Fruit fly (Drosophila melanogaster) whole organism, embryonic: ENCODE measurements around the gene Rab8.

Experiments used
- Adf1 ChIP-seq: fragments of 200-800 bp; sonication (Bioruptor generic); IDR thresholded peaks from 2 replicates; pipeline ENCODE4 v1.3.6; 2022; ENCODE audit warnings: missing biosample characterization, missing genetic modification characterization
- B-H2 ChIP-seq: fragments of 200-800 bp; sonication (Bioruptor generic); optimal IDR thresholded peaks from 2 replicates; lab custom pipeline; 2018; ENCODE audit warnings: missing biosample characterization, mild to moderate bottlenecking, missing genetic modification characterization
- CG10147 ChIP-seq: fragments of 200-800 bp; sonication (Bioruptor generic); optimal IDR thresholded peaks from 2 replicates; lab custom pipeline; 2019; ENCODE audit warnings: missing biosample characterization, mild to moderate bottlenecking, missing genetic modification characterization, moderate library complexity
- CG10366 ChIP-seq: fragments of 200-800 bp; sonication (Bioruptor generic); IDR thresholded peaks from 2 replicates; pipeline ENCODE4 v1.3.6; 2022; ENCODE audit warnings: missing biosample characterization, missing genetic modification characterization
- CG11695 ChIP-seq: fragments of 200-800 bp; sonication (Bioruptor generic); IDR thresholded peaks from 3 replicates; pipeline ENCODE4 v1.3.6; 2022; ENCODE audit warnings: missing biosample characterization, missing genetic modification characterization
- CG11696 ChIP-seq: fragments of 200-800 bp; sonication (Bioruptor generic); IDR thresholded peaks from 2 replicates; pipeline ENCODE4 v1.3.6; 2022; ENCODE audit warnings: missing biosample characterization, missing genetic modification characterization
- CG12744 ChIP-seq: fragments of 200-800 bp; sonication (Bioruptor generic); optimal IDR thresholded peaks from 2 replicates; lab custom pipeline; 2016; ENCODE audit warnings: missing biosample characterization, missing genetic modification characterization
- CG15269 ChIP-seq: fragments of 200-800 bp; sonication (Bioruptor generic); optimal IDR thresholded peaks from 2 replicates; lab custom pipeline; 2018; ENCODE audit warnings: missing biosample characterization, mild to moderate bottlenecking, missing genetic modification characterization, moderate library complexity
- CG15479 ChIP-seq: fragments of 200-800 bp; sonication (Bioruptor generic); optimal IDR thresholded peaks from 3 replicates; lab custom pipeline; 2019; ENCODE audit warnings: missing biosample characterization, mild to moderate bottlenecking, missing genetic modification characterization, moderate library complexity
- CG15514 ChIP-seq: fragments of 200-800 bp; sonication (Bioruptor generic); optimal IDR thresholded peaks from 3 replicates; lab custom pipeline; 2017; ENCODE audit warnings: missing biosample characterization, missing genetic modification characterization, mild to moderate bottlenecking, moderate library complexity, missing genetic modification reagents
- CG16815 ChIP-seq: fragments of 200-800 bp; sonication (Bioruptor generic); optimal IDR thresholded peaks from 3 replicates; lab custom pipeline; 2017; ENCODE audit warnings: missing biosample characterization, mild to moderate bottlenecking, missing genetic modification characterization
- CG1832 ChIP-seq: fragments of 200-800 bp; sonication (Bioruptor generic); optimal IDR thresholded peaks from 2 replicates; lab custom pipeline; 2017; ENCODE audit warnings: missing biosample characterization, mild to moderate bottlenecking, missing genetic modification characterization, inconsistent platforms
- CG2120 ChIP-seq: fragments of 200-800 bp; sonication (Bioruptor generic); optimal IDR thresholded peaks from 3 replicates; lab custom pipeline; 2016; ENCODE audit warnings: missing biosample characterization, missing genetic modification characterization
- CG3163 ChIP-seq: fragments of 200-800 bp; sonication (Bioruptor generic); optimal IDR thresholded peaks from 3 replicates; lab custom pipeline; 2016; ENCODE audit warnings: missing biosample characterization, missing genetic modification characterization
- CG34224 ChIP-seq: fragments of 200-800 bp; sonication (Bioruptor generic); IDR thresholded peaks from 3 replicates; pipeline ENCODE4 v1.3.6; 2022; ENCODE audit warnings: missing biosample characterization, missing genetic modification characterization; ENCODE audit not compliant: partially characterized antibody
- CG3838 ChIP-seq: fragments of 200-800 bp; sonication (Bioruptor generic); optimal IDR thresholded peaks from 3 replicates; lab custom pipeline; 2016; ENCODE audit warnings: missing biosample characterization, missing genetic modification characterization
- CG3995 ChIP-seq: fragments of 200-800 bp; sonication (Bioruptor generic); optimal IDR thresholded peaks from 3 replicates; lab custom pipeline; 2016; ENCODE audit warnings: missing biosample characterization, missing genetic modification characterization
- CG5953 ChIP-seq: fragments of 200-800 bp; sonication (Bioruptor generic); IDR thresholded peaks from 2 replicates; pipeline ENCODE4 v1.3.6; 2022; ENCODE audit warnings: missing biosample characterization, missing genetic modification characterization
- CG6689 ChIP-seq: fragments of 200-800 bp; sonication (Bioruptor generic); IDR thresholded peaks from 2 replicates; pipeline ENCODE4 v1.3.6; 2022; ENCODE audit warnings: missing biosample characterization, missing genetic modification characterization
- CG6854 ChIP-seq: fragments of 200-800 bp; sonication (Bioruptor generic); optimal IDR thresholded peaks from 3 replicates; lab custom pipeline; 2017; ENCODE audit warnings: missing biosample characterization, mild to moderate bottlenecking, missing genetic modification characterization
- CG9609 ChIP-seq: fragments of 200-800 bp; sonication (Bioruptor generic); optimal IDR thresholded peaks from 3 replicates; lab custom pipeline; 2016; ENCODE audit warnings: missing biosample characterization, missing genetic modification characterization
- Dbx ChIP-seq: fragments of 200-800 bp; sonication (Bioruptor generic); IDR thresholded peaks from 3 replicates; pipeline ENCODE4 v1.3.6; 2022; ENCODE audit warnings: missing biosample characterization, missing genetic modification characterization
- Doc2 ChIP-seq: fragments of 200-800 bp; sonication (Bioruptor generic); IDR thresholded peaks from 2 replicates; pipeline ENCODE4 v1.3.6; 2022; ENCODE audit warnings: missing biosample characterization, missing genetic modification characterization
- Ets65A ChIP-seq: fragments of 200-800 bp; sonication (Bioruptor generic); peaks from one replicate; lab custom pipeline; 2016; ENCODE audit warnings: missing biosample characterization, missing genetic modification characterization
- Gug ChIP-seq: fragments of 200-800 bp; sonication (Bioruptor generic); IDR thresholded peaks from 4 replicates; pipeline ENCODE4 v1.3.6; 2022; ENCODE audit warnings: missing biosample characterization, missing genetic modification characterization
- HLH54F ChIP-seq: fragments of 200-800 bp; sonication (Bioruptor generic); optimal IDR thresholded peaks from 3 replicates; lab custom pipeline; 2016; ENCODE audit warnings: missing biosample characterization, missing genetic modification characterization
- Hr3 ChIP-seq: fragments of 200-800 bp; sonication (Bioruptor generic); optimal IDR thresholded peaks from 3 replicates; lab custom pipeline; 2016; ENCODE audit warnings: missing biosample characterization, missing genetic modification characterization
- Hsf ChIP-seq: fragments of 200-800 bp; sonication (Bioruptor generic); optimal IDR thresholded peaks from 3 replicates; lab custom pipeline; 2016; ENCODE audit warnings: missing biosample characterization, missing genetic modification characterization
- Lpt ChIP-seq: fragments of >200 bp; optimal IDR thresholded peaks from 2 replicates; lab custom pipeline; 2018; ENCODE audit warnings: missing biosample characterization, missing genetic modification characterization
- Med ChIP-seq: fragments of 200-800 bp; sonication (Bioruptor generic); peaks from one replicate; lab custom pipeline; 2016; ENCODE audit warnings: missing biosample characterization, missing genetic modification characterization, mild to moderate bottlenecking, inconsistent platforms, moderate library complexity
- NFAT ChIP-seq: fragments of 200-800 bp; sonication (Bioruptor generic); IDR thresholded peaks from 2 replicates; pipeline ENCODE4 v1.3.6; 2022; ENCODE audit warnings: missing biosample characterization, missing genetic modification characterization
- Sin3A ChIP-seq: fragments of >200 bp; optimal IDR thresholded peaks from 2 replicates; lab custom pipeline; 2018
- Trl ChIP-seq, 3 experiments: fragments of >200 bp in 2 of 3; fragments of 200-800 bp in 1 of 3; sonication (Bioruptor generic) in 1 of 3; optimal IDR thresholded peaks; 2 replicates in 1 of 3; 3 replicates in 2 of 3; lab custom pipeline; 2016 to 2017; ENCODE audit warnings: missing biosample characterization in 1 of 3, missing genetic modification characterization in 1 of 3
- Xbp1 ChIP-seq: fragments of 200-800 bp; sonication (Bioruptor generic); optimal IDR thresholded peaks from 3 replicates; lab custom pipeline; 2016; ENCODE audit warnings: missing biosample characterization, mild to moderate bottlenecking, missing genetic modification characterization
- ac ChIP-seq: fragments of 200-800 bp; sonication (Bioruptor generic); optimal IDR thresholded peaks from 3 replicates; lab custom pipeline; 2017; ENCODE audit warnings: missing biosample characterization, mild to moderate bottlenecking, missing genetic modification characterization
- az2 ChIP-seq: fragments of 200-800 bp; sonication (Bioruptor generic); optimal IDR thresholded peaks from 3 replicates; lab custom pipeline; 2016; ENCODE audit warnings: missing biosample characterization, missing genetic modification characterization
- crc ChIP-seq: fragments of 200-800 bp; sonication (Bioruptor generic); optimal IDR thresholded peaks from 2 replicates; lab custom pipeline; 2016; ENCODE audit warnings: missing biosample characterization, missing genetic modification characterization
- danr ChIP-seq: fragments of 200-800 bp; sonication (Bioruptor generic); IDR thresholded peaks from 2 replicates; pipeline ENCODE4 v1.3.6; 2022; ENCODE audit warnings: missing biosample characterization, missing genetic modification characterization
- dmrt99B ChIP-seq: fragments of 200-800 bp; sonication (Bioruptor generic); optimal IDR thresholded peaks from 2 replicates; lab custom pipeline; 2018; ENCODE audit warnings: missing biosample characterization, mild to moderate bottlenecking, missing genetic modification characterization, moderate library complexity
- ewg ChIP-seq: fragments of 200-800 bp; sonication (Bioruptor generic); optimal IDR thresholded peaks from 3 replicates; lab custom pipeline; 2017; ENCODE audit warnings: mild to moderate bottlenecking, missing biosample characterization, missing genetic modification reagents, missing genetic modification characterization
- lilli ChIP-seq: fragments of 200-800 bp; sonication (Bioruptor generic); optimal IDR thresholded peaks from 3 replicates; lab custom pipeline; 2016; ENCODE audit warnings: missing biosample characterization, missing genetic modification characterization
- nom ChIP-seq: fragments of 200-800 bp; sonication (Bioruptor generic); optimal IDR thresholded peaks from 2 replicates; lab custom pipeline; 2017; ENCODE audit warnings: missing biosample characterization, missing genetic modification characterization, mild to moderate bottlenecking, moderate library complexity, missing genetic modification reagents
- org-1 ChIP-seq: fragments of 200-800 bp; sonication (Bioruptor generic); optimal IDR thresholded peaks from 2 replicates; lab custom pipeline; 2017; ENCODE audit warnings: missing biosample characterization, missing genetic modification characterization
- otp ChIP-seq: fragments of 200-800 bp; sonication (Bioruptor generic); IDR thresholded peaks from 3 replicates; pipeline ENCODE4, ENCODE4 v1.3.6; 2022; ENCODE audit warnings: missing biosample characterization, missing genetic modification characterization
- p53 ChIP-seq: fragments of 200-800 bp; sonication (Bioruptor generic); optimal IDR thresholded peaks from 2 replicates; lab custom pipeline; 2016; ENCODE audit warnings: missing biosample characterization, missing genetic modification characterization
- pho ChIP-seq: fragments of 200-800 bp; sonication (Bioruptor generic); optimal IDR thresholded peaks from 2 replicates; lab custom pipeline; 2016; ENCODE audit warnings: missing biosample characterization, missing genetic modification characterization
- pum ChIP-seq: fragments of 200-800 bp; sonication (Bioruptor generic); optimal IDR thresholded peaks from 2 replicates; lab custom pipeline; 2016; ENCODE audit warnings: missing biosample characterization, missing genetic modification characterization
- rib ChIP-seq: fragments of 200-800 bp; sonication (Bioruptor generic); IDR thresholded peaks from 2 replicates; pipeline ENCODE4 v1.3.6; 2022; ENCODE audit warnings: missing biosample characterization, missing genetic modification characterization
- sens ChIP-seq: fragments of 200-800 bp; sonication (Bioruptor generic); peaks from one replicate; lab custom pipeline; 2016; ENCODE audit warnings: missing biosample characterization, missing genetic modification characterization
- sqz ChIP-seq: fragments of 200-800 bp; sonication (Bioruptor generic); optimal IDR thresholded peaks from 3 replicates; lab custom pipeline; 2018; ENCODE audit warnings: missing biosample characterization, mild to moderate bottlenecking, missing genetic modification characterization
- tio ChIP-seq: fragments of 200-800 bp; sonication (Bioruptor generic); optimal IDR thresholded peaks from 2 replicates; lab custom pipeline; 2017; ENCODE audit warnings: missing biosample characterization, missing genetic modification characterization, inconsistent platforms
- ttk ChIP-seq: fragments of 200-800 bp; sonication (Bioruptor generic); IDR thresholded peaks from 2 replicates; pipeline ENCODE4 v2.1.2; 2022; ENCODE audit warnings: missing biosample characterization, missing genetic modification characterization
- zfh2 ChIP-seq: fragments of 200-800 bp; sonication (Bioruptor generic); optimal IDR thresholded peaks from 2 replicates; lab custom pipeline; 2016; ENCODE audit warnings: missing biosample characterization, missing genetic modification characterization

Gene Rab8

dm6 chr3L:19905427-19905826 is 34.5 kb upstream of the Rab8 start (continued):
- TF ChIP-seq pum (GFP tag; lab: Kevin White, UChicago) (no peak), Trl (optimal IDR thresholded peaks at IDR 0.05; lab: Kevin White, UChicago) (no peak), Trl (GFP tag; optimal IDR thresholded peaks at IDR 0.05; lab: Kevin White, UChicago) (peak; percentile 4), Lpt (GFP tag; lab: Kevin White, UChicago) (no peak), danr (no peak), CG10366 (GFP tag; lab: Robert Waterston, UW) (peak; percentile 34; the same call in 1 of the 2 replicates), sens (GFP tag; lab: Kevin White, UChicago) (peak; percentile 72), ac (GFP tag; lab: Kevin White, UChicago) (no peak), Adf1 (GFP tag; lab: Robert Waterston, UW) (no peak), rib (GFP tag; lab: Robert Waterston, UW) (no peak), CG1832 (GFP tag; lab: Kevin White, UChicago) (no peak), CG6689 (peak; percentile 24; the same call in 1 of the 2 replicates), CG34224 (no peak), CG3838 (GFP tag; lab: Kevin White, UChicago) (no peak), tio (GFP tag; lab: Kevin White, UChicago) (peak; percentile 39), zfh2 (GFP tag; lab: Kevin White, UChicago) (peak; percentile 31), Hsf (GFP tag; lab: Kevin White, UChicago) (peak; percentile 40), lilli (GFP tag; lab: Kevin White, UChicago) (peak; percentile 44), CG15479 (GFP tag; lab: Kevin White, UChicago) (no peak), pho (peak; percentile 35), CG15514 (GFP tag; lab: Kevin White, UChicago) (no peak), CG9609 (peak; percentile 1), CG3995 (GFP tag; lab: Kevin White, UChicago) (no peak), CG12744 (GFP tag; lab: Kevin White, UChicago) (no peak), CG16815 (GFP tag; lab: Kevin White, UChicago) (no peak), Med (GFP tag; lab: Kevin White, UChicago) (peak; percentile 80), B-H2 (GFP tag; lab: Kevin White, UChicago) (no peak), Hr3 (GFP tag; lab: Kevin White, UChicago) (peak; percentile 12), Sin3A (lab: Kevin White, UChicago) (no peak), ttk (GFP tag; lab: Robert Waterston, UW) (no peak), HLH54F (GFP tag; lab: Kevin White, UChicago) (peak; percentile 17), CG3163 (no peak), CG10147 (no peak), az2 (GFP tag; lab: Kevin White, UChicago) (peak; percentile 17), Xbp1 (GFP tag; lab: Kevin White, UChicago) (peak; percentile 40), p53 (GFP tag; lab: Kevin White, UChicago) (no peak), NFAT (GFP tag; lab: Robert Waterston, UW) (no peak), CG6854 (GFP tag; lab: Kevin White, UChicago) (no peak), CG11695 (GFP tag; lab: Robert Waterston, UW) (0 out of 3 replicates have a peak, but pooled peaks have one; percentile 8), CG11696 (peak; percentile 81), crc (GFP tag; lab: Kevin White, UChicago) (no peak), nom (no peak), dmrt99B (peak; percentile 16), ewg (GFP tag; lab: Kevin White, UChicago) (no peak), sqz (GFP tag; lab: Kevin White, UChicago) (no peak), Dbx (GFP tag; lab: Robert Waterston, UW) (0 out of 3 replicates have a peak, but pooled peaks have one; percentile 33), Gug (GFP tag; lab: Robert Waterston, UW) (peak; percentile 14; the same call in 1 of the 4 replicates), CG2120 (peak; percentile 51), org-1 (GFP tag; lab: Kevin White, UChicago) (no peak), CG15269 (tag; lab: Kevin White, UChicago) (peak; percentile 7), Ets65A (peak; percentile 23), CG5953 (no peak), Doc2 (no peak), otp (GFP tag; lab: Robert Waterston, UW) (0 out of 3 replicates have a peak, but pooled peaks have one; percentile 14)
